Worm (Caenorhabditis elegans) whole organism, mixed stage, embryonic: ENCODE data around the gene srz-70.
"Not testable (repeated sequence)": the region's sequence is repeated elsewhere in the genome, so short reads cannot be mapped to it uniquely, and the experiment has no call there.

Experiments
- M03D4.4 ChIP-seq: sonication (generic microtip); optimal IDR thresholded peaks from 2 replicates; lab custom pipeline; 2017; ENCODE audit warnings: mild to moderate bottlenecking, missing genetic modification characterization, missing compliant biosample characterization
- bed-3 ChIP-seq: fragments of 200-800 bp; sonication (Bioruptor generic); optimal IDR thresholded peaks from 3 replicates; lab custom pipeline; 2018; ENCODE audit warnings: mild to moderate bottlenecking, missing genetic modification characterization, moderate library complexity, missing compliant biosample characterization
- ceh-39 ChIP-seq: fragments of 150-350 bp; optimal IDR thresholded peaks from 2 replicates; lab custom pipeline; 2014; ENCODE audit warnings: missing biosample characterization, missing genetic modification characterization
- ceh-43 ChIP-seq: fragments of 200-800 bp; sonication (Bioruptor generic); optimal IDR thresholded peaks from 2 replicates; lab custom pipeline; 2018; ENCODE audit warnings: mild to moderate bottlenecking, missing genetic modification characterization, moderate library complexity, missing compliant biosample characterization
- ces-1 ChIP-seq: fragments of 150-350 bp; optimal IDR thresholded peaks from 2 replicates; lab custom pipeline; 2014; ENCODE audit warnings: missing biosample characterization, missing genetic modification reagents, missing genetic modification characterization
- cnd-1 ChIP-seq: fragments of 200-800 bp; sonication (Bioruptor generic); optimal IDR thresholded peaks from 2 replicates; lab custom pipeline; 2018; ENCODE audit warnings: mild to moderate bottlenecking, missing genetic modification characterization, missing compliant biosample characterization
- elt-1 ChIP-seq: sonication (generic microtip); optimal IDR thresholded peaks from 2 replicates; lab custom pipeline; 2017; ENCODE audit warnings: missing genetic modification characterization, mild to moderate bottlenecking, missing compliant biosample characterization, antibody characterized with exemption, moderate library complexity, borderline replicate concordance; ENCODE audit not compliant: insufficient read depth
- elt-3 ChIP-seq: fragments of 150-350 bp; optimal IDR thresholded peaks from 2 replicates; lab custom pipeline; 2014; ENCODE audit warnings: missing biosample characterization, missing genetic modification characterization
- flh-1 ChIP-seq: fragments of 200-800 bp; sonication (Bioruptor generic); optimal IDR thresholded peaks from 2 replicates; lab custom pipeline; 2018; ENCODE audit warnings: mild to moderate bottlenecking, missing genetic modification characterization, moderate library complexity, missing compliant biosample characterization
- ham-2 ChIP-seq: fragments of 200-800 bp; sonication (Bioruptor generic); optimal IDR thresholded peaks from 2 replicates; lab custom pipeline; 2018; ENCODE audit warnings: mild to moderate bottlenecking, missing genetic modification characterization, missing compliant biosample characterization
- lin-13 ChIP-seq: fragments of 150-350 bp; optimal IDR thresholded peaks from 2 replicates; lab custom pipeline; 2014; ENCODE audit warnings: missing biosample characterization, missing genetic modification characterization
- lin-32 ChIP-seq: fragments of 200-800 bp; sonication (Bioruptor generic); optimal IDR thresholded peaks from 2 replicates; lab custom pipeline; 2018; ENCODE audit warnings: mild to moderate bottlenecking, missing genetic modification characterization, missing compliant biosample characterization
- lsy-2 ChIP-seq: fragments of 150-350 bp; optimal IDR thresholded peaks from 2 replicates; lab custom pipeline; 2014; ENCODE audit warnings: missing biosample characterization, missing genetic modification characterization
- mep-1 ChIP-seq: fragments of 150-350 bp; optimal IDR thresholded peaks from 2 replicates; lab custom pipeline; 2017; ENCODE audit warnings: missing biosample characterization, missing genetic modification reagents, missing genetic modification characterization, inconsistent platforms
- mls-2 ChIP-seq: sonication (generic microtip); optimal IDR thresholded peaks from 2 replicates; lab custom pipeline; 2016; ENCODE audit warnings: mild to moderate bottlenecking, missing genetic modification characterization, moderate library complexity, missing compliant biosample characterization
- nhr-12 ChIP-seq: fragments of 150-350 bp; optimal IDR thresholded peaks from 2 replicates; lab custom pipeline; 2014; ENCODE audit warnings: missing biosample characterization, missing genetic modification characterization
- nhr-2 ChIP-seq: fragments of 150-350 bp; optimal IDR thresholded peaks from 2 replicates; lab custom pipeline; 2014; ENCODE audit warnings: missing biosample characterization, missing genetic modification characterization
- nhr-237 ChIP-seq: fragments of 150-350 bp; optimal IDR thresholded peaks from 2 replicates; lab custom pipeline; 2014; ENCODE audit warnings: missing biosample characterization, missing genetic modification characterization
- nhr-28 ChIP-seq: fragments of 150-350 bp; optimal IDR thresholded peaks from 2 replicates; lab custom pipeline; 2014; ENCODE audit warnings: missing biosample characterization, missing genetic modification characterization
- nhr-76 ChIP-seq: sonication (generic microtip); optimal IDR thresholded peaks from 2 replicates; lab custom pipeline; 2017; ENCODE audit warnings: missing biosample characterization, missing genetic modification characterization
- pha-4 ChIP-seq: fragments of 150-350 bp; optimal IDR thresholded peaks from 2 replicates; lab custom pipeline; 2018; ENCODE audit warnings: missing biosample characterization, missing genetic modification reagents, missing genetic modification characterization
- sem-2 ChIP-seq: fragments of 200-800 bp; sonication (Bioruptor generic); optimal IDR thresholded peaks from 2 replicates; lab custom pipeline; 2018; ENCODE audit warnings: mild to moderate bottlenecking, missing genetic modification characterization, missing compliant biosample characterization
- snpc-4 ChIP-seq: fragments of 150-350 bp; optimal IDR thresholded peaks from 2 replicates; lab custom pipeline; 2014; ENCODE audit warnings: missing biosample characterization, missing genetic modification characterization
- sptf-1 ChIP-seq: sonication (generic microtip); optimal IDR thresholded peaks from 2 replicates; lab custom pipeline; 2017; ENCODE audit warnings: mild to moderate bottlenecking, missing genetic modification characterization, moderate library complexity, missing compliant biosample characterization
- tbx-8 ChIP-seq: fragments of 200-800 bp; sonication (Bioruptor generic); optimal IDR thresholded peaks from 2 replicates; lab custom pipeline; 2018; ENCODE audit warnings: mild to moderate bottlenecking, missing genetic modification characterization, moderate library complexity, missing compliant biosample characterization
- unc-120 ChIP-seq: sonication (generic microtip); optimal IDR thresholded peaks from 2 replicates; lab custom pipeline; 2017; ENCODE audit warnings: missing genetic modification characterization, missing compliant biosample characterization; ENCODE audit not compliant: poor library complexity, severe bottlenecking
- unc-39 ChIP-seq: fragments of 150-350 bp; optimal IDR thresholded peaks from 2 replicates; lab custom pipeline; 2014; ENCODE audit warnings: missing biosample characterization, missing genetic modification characterization
- zip-8 ChIP-seq: fragments of 150-350 bp; optimal IDR thresholded peaks from 2 replicates; lab custom pipeline; 2014; ENCODE audit warnings: missing biosample characterization, missing genetic modification characterization
- ztf-11 ChIP-seq: fragments of 150-350 bp; optimal IDR thresholded peaks from 2 replicates; lab custom pipeline; 2014; ENCODE audit warnings: missing biosample characterization, missing genetic modification characterization

srz-70 gene

DNA sequence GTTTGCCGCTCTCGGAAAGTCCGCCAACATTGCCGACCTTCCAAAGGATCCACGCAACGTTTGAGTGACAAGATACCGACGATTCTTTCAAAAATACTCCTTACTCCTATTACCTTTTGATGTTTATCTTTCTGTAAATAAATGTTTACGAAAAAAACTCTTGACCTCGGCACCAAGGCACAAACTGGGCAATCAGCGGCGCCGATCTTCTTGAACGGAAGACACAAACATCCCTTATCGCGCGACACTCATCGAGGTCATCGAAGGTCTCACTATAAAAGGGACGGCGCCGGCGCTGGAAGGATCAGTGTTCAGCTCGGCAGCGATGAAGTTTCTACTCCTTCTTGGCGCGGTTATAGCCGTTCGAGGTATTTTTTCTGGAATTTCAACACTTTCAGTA lies 39.5 kb downstream of the srz-70 start, which contains the start of gene grd-3:
grd-3 (plus strand) TSS at position 302 of the 400 bp plus-strand sequence.
- TF ChIP-seq nhr-237 (no peak), ceh-43 (GFP tag; lab: Kevin White, UChicago) (no peak), nhr-2 (tag; lab: Kevin White, UChicago) (no peak), elt-1 (tag; lab: Kevin White, UChicago) (no peak), ces-1 (no peak), M03D4.4 (tag; lab: Kevin White, UChicago) (no peak), unc-120 (tag; lab: Kevin White, UChicago) (no peak), nhr-76 (tag; lab: Kevin White, UChicago) (no peak), ham-2 (no peak), lin-32 (GFP tag; lab: Kevin White, UChicago) (no peak), ceh-39 (tag; lab: Kevin White, UChicago) (no peak), lin-13 (no peak), tbx-8 (no peak), sptf-1 (no peak), nhr-12 (tag; lab: Kevin White, UChicago) (no peak), snpc-4 (tag; lab: Kevin White, UChicago) (no peak)

DNA sequence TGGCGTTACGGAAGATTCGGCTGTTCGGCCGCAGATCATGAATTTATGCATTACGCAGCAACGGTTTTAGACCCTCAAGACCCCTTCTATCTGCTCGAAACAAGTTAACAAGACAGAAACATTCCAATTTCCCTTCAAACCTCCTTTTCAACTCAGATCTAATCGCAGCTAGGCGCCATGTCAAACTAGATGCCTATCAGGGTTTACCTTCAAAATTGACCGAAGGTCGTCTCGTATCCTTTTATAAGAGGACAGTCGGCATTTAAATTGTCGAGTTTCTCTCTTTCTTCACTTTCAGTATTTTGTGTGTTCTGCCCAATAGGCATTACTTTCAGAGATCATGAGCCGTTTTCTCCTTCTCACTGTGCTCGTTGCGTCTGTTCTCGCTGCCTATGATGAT lies 40.8 kb downstream of the srz-70 start, which contains the start of gene grd-13:
grd-13 (plus strand) TSS at position 291 of the 400 bp plus-strand sequence.
- TF ChIP-seq ham-2 (no peak), M03D4.4 (tag; lab: Kevin White, UChicago) (no peak), mep-1 (tag; lab: Kevin White, UChicago) (no peak), nhr-2 (tag; lab: Kevin White, UChicago) (no peak), flh-1 (GFP tag; lab: Kevin White, UChicago) (no peak), sem-2 (GFP tag; lab: Kevin White, UChicago) (no peak), cnd-1 (tag; lab: Kevin White, UChicago) (no peak), snpc-4 (tag; lab: Kevin White, UChicago) (no peak), elt-3 (no peak), mls-2 (tag; lab: Kevin White, UChicago) (no peak), bed-3 (GFP tag; lab: Kevin White, UChicago) (no peak), sptf-1 (no peak), nhr-12 (tag; lab: Kevin White, UChicago) (no peak), elt-1 (tag; lab: Kevin White, UChicago) (no peak), lin-32 (GFP tag; lab: Kevin White, UChicago) (no peak), unc-39 (tag; lab: Kevin White, UChicago) (no peak), ceh-39 (tag; lab: Kevin White, UChicago) (no peak), nhr-28 (no peak), ztf-11 (tag; lab: Kevin White, UChicago) (no peak), lin-13 (no peak)

DNA sequence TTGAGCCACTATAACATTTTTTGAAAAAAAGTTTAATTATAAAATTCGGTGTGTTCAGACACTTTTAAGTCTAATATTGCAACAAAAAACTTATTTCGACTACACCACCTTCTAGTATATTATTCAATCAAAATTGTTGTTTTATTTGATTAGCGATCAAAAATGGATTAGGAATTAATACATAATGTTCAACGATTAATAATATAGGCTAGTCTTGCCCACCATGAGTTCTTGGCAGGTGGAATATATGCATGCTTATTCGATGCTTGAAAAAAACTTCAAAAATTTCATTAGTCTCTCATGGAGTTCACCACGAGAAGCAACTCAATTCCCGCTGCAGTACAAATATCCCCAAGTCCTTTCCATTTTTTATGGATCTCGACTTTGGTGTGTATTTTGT lies 42.8 kb downstream of the srz-70 start, which contains the start of gene srz-32:
srz-32 (plus strand) TSS at position 301 of the 400 bp plus-strand sequence.
- no peak for TF ChIP-seq lin-13
- no peak for TF ChIP-seq zip-8 (tag; lab: Kevin White, UChicago)
- no peak for TF ChIP-seq nhr-76 (tag; lab: Kevin White, UChicago)
- no peak for TF ChIP-seq sptf-1
- TF ChIP-seq tbx-8, result no peak
- no peak for TF ChIP-seq cnd-1 (tag; lab: Kevin White, UChicago)
- TF ChIP-seq snpc-4 (tag; lab: Kevin White, UChicago), result no peak
- no peak for TF ChIP-seq lsy-2 (tag; lab: Kevin White, UChicago)
- no peak for TF ChIP-seq unc-120 (tag; lab: Kevin White, UChicago)
- no peak for TF ChIP-seq unc-39 (tag; lab: Kevin White, UChicago)
- TF ChIP-seq M03D4.4 (tag; lab: Kevin White, UChicago), result no peak
- TF ChIP-seq ztf-11 (tag; lab: Kevin White, UChicago), result no peak
- no peak for TF ChIP-seq mls-2 (tag; lab: Kevin White, UChicago)
- TF ChIP-seq, all 35 proteins: peak for 0

- not testable (repeated sequence) for TF ChIP-seq elt-3; lin-32 (GFP tag; lab: Kevin White, UChicago); flh-1 (GFP tag; lab: Kevin White, UChicago)
Measured at ce11 chrIV:3433387-3433786, 45.4 kb downstream of the srz-70 start, which contains the start of gene C04C3.7. C04C3.7 (minus strand) TSS chrIV:3433487.

ce11 chrIV:3428434-3428950 lies 50.3 kb downstream of the srz-70 start, which contains the start of the genes C04C3.9 and srz-60:
C04C3.9 (minus strand) TSS chrIV:3428534.
srz-60 (plus strand) TSS chrIV:3428900.
- TF ChIP-seq pha-4 (tag; lab: Kevin White, UChicago), result no peak
- TF ChIP-seq unc-120 (tag; lab: Kevin White, UChicago), result no peak
- TF ChIP-seq ceh-43 (GFP tag; lab: Kevin White, UChicago), result no peak
- TF ChIP-seq, all 35 proteins: peak for 0
